Fruit fly (Drosophila melanogaster): ENCODE data around the gene mRpS14.

mRpS14 gene

dm6 chrX:19496808-19497259, 16.8 kb upstream of the mRpS14 start:
- TF ChIP-seq Hnf4 (GFP tag; optimal IDR thresholded peaks at IDR 0.05) (peak; percentile 72), ey (GFP tag; optimal IDR thresholded peaks at IDR 0.05) (no peak), woc (GFP tag; optimal IDR thresholded peaks at IDR 0.05) (peak; percentile 46), Sp1 (GFP tag; optimal IDR thresholded peaks at IDR 0.05) (peak; percentile 26), jim (GFP tag; optimal IDR thresholded peaks at IDR 0.05) (no peak), sv (GFP tag; optimal IDR thresholded peaks at IDR 0.05) (no peak), br (GFP tag; optimal IDR thresholded peaks at IDR 0.05) (peak; percentile 58), Abd-B (GFP tag; optimal IDR thresholded peaks at IDR 0.05) (no peak), lola (GFP tag; optimal IDR thresholded peaks at IDR 0.05) (no peak), Vsx2 (GFP tag; optimal IDR thresholded peaks at IDR 0.05; ENCODE audit: partially characterized antibody) (no peak), Dfd (GFP tag; optimal IDR thresholded peaks at IDR 0.05) (no peak), brk (GFP tag; optimal IDR thresholded peaks at IDR 0.05) (no peak), dl (GFP tag; optimal IDR thresholded peaks at IDR 0.05; ENCODE audit: insufficient read depth in 1 of 2, partially characterized antibody in 2 of 2) (peak in 1 of 2 experiments; percentile 52), GATAd (GFP tag; optimal IDR thresholded peaks at IDR 0.05) (no peak), Rel (GFP tag; optimal IDR thresholded peaks at IDR 0.05) (no peak), Rel (tag; optimal IDR thresholded peaks at IDR 0.05) (peak; percentile 67), dsf (GFP tag; optimal IDR thresholded peaks at IDR 0.05; ENCODE audit: borderline replicate concordance) (no peak), dmrt93B (GFP tag; optimal IDR thresholded peaks at IDR 0.05) (peak; percentile 10), Jra (GFP tag; optimal IDR thresholded peaks at IDR 0.05) (peak; percentile 16), pan (optimal IDR thresholded peaks at IDR 0.05) (no peak), HLH106 (tag; optimal IDR thresholded peaks at IDR 0.05) (peak; percentile 19), h (GFP tag; optimal IDR thresholded peaks at IDR 0.05) (peak; percentile 76), CG32264 (GFP tag; optimal IDR thresholded peaks at IDR 0.05) (peak; percentile 24), fru (GFP tag; optimal IDR thresholded peaks at IDR 0.05) (peak; percentile 7), CrebA (GFP tag; optimal IDR thresholded peaks at IDR 0.05; ENCODE audit: borderline replicate concordance) (no peak), N (GFP tag; optimal IDR thresholded peaks at IDR 0.05) (peak; percentile 55), psq (GFP tag; optimal IDR thresholded peaks at IDR 0.05) (peak; percentile 93), Dif (GFP tag; optimal IDR thresholded peaks at IDR 0.05; ENCODE audit: partially characterized antibody) (peak; percentile 51), foxo (GFP tag; optimal IDR thresholded peaks at IDR 0.05) (peak in 1 of 2 experiments; percentile 45), Myc (optimal IDR thresholded peaks at IDR 0.05) (no peak), OdsH (GFP tag; optimal IDR thresholded peaks at IDR 0.05) (peak; percentile 7), tai (GFP tag; optimal IDR thresholded peaks at IDR 0.05) (no peak), rgr (GFP tag; optimal IDR thresholded peaks at IDR 0.05) (peak; percentile 55), Hr83 (GFP tag; optimal IDR thresholded peaks at IDR 0.05; ENCODE audit: poor library complexity, severe bottlenecking) (peak; percentile 79), Mio (GFP tag; optimal IDR thresholded peaks at IDR 0.05) (no peak), Hr78 (GFP tag; optimal IDR thresholded peaks at IDR 0.05) (no peak), usp (GFP tag; optimal IDR thresholded peaks at IDR 0.05) (no peak), sage (GFP tag; optimal IDR thresholded peaks at IDR 0.05) (no peak), CG9705 (GFP tag; optimal IDR thresholded peaks at IDR 0.05) (peak; percentile 9)

dm6 chrX:19495611-19496583, 15.9 kb upstream of the mRpS14 start:
- peak; percentile 54 for TF ChIP-seq ey (GFP tag; optimal IDR thresholded peaks at IDR 0.05)
- peak; percentile 30 for TF ChIP-seq Sp1 (GFP tag; optimal IDR thresholded peaks at IDR 0.05)
- TF ChIP-seq woc (GFP tag; optimal IDR thresholded peaks at IDR 0.05), result peak; percentile 28
- peak; percentile 47 for TF ChIP-seq br (GFP tag; optimal IDR thresholded peaks at IDR 0.05)
- TF ChIP-seq CG9705 (GFP tag; optimal IDR thresholded peaks at IDR 0.05), result no peak
- TF ChIP-seq Dfd (GFP tag; optimal IDR thresholded peaks at IDR 0.05), result no peak
- TF ChIP-seq fru (GFP tag; optimal IDR thresholded peaks at IDR 0.05), result peak; percentile 65
- peak; percentile 26 for TF ChIP-seq OdsH (GFP tag; optimal IDR thresholded peaks at IDR 0.05)
- TF ChIP-seq sv (GFP tag; optimal IDR thresholded peaks at IDR 0.05), result peak; percentile 36
- peak in 1 of 2 experiments; percentile 62 for TF ChIP-seq foxo (GFP tag; optimal IDR thresholded peaks at IDR 0.05)
- peak; percentile 36 for TF ChIP-seq Rel (GFP tag; optimal IDR thresholded peaks at IDR 0.05)
- peak; percentile 93 for TF ChIP-seq Rel (tag; optimal IDR thresholded peaks at IDR 0.05)
- no peak for TF ChIP-seq pan (optimal IDR thresholded peaks at IDR 0.05)
- peak; percentile 18 for TF ChIP-seq h (GFP tag; optimal IDR thresholded peaks at IDR 0.05)
- TF ChIP-seq rgr (GFP tag; optimal IDR thresholded peaks at IDR 0.05), result peak; percentile 41
- TF ChIP-seq Abd-B (GFP tag; optimal IDR thresholded peaks at IDR 0.05), result no peak
- TF ChIP-seq HLH106 (tag; optimal IDR thresholded peaks at IDR 0.05), result peak; percentile 58
- peak; percentile 76 for TF ChIP-seq N (GFP tag; optimal IDR thresholded peaks at IDR 0.05)

Measured in whole organism, wandering third instar larva.